Worm (Caenorhabditis elegans): ENCODE results near the gene F28F5.6.

The F28F5.6 gene

DNA sequence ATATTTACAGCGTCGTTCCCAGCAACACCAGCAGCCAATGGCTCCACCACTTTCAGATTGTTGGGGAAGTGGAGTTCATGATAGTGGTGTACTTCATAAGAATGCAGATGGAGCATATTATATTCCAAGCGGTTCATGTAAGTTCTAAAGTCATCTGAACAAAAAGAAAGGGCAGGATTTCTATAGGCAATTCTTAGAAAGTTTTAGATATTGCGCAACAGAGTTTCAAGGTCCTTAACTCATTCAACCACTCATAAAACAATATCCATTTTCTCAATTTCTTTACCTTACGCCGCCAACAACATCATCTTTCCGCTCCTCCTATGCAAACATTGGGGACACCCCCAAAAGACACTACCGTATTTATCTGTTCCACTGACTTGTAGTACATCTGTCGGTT, 12.1 kb upstream of the F28F5.6 start:
- no peak for TF ChIP-seq pha-4 (tag; optimal IDR thresholded peaks at IDR 0.05)
- no peak for TF ChIP-seq ZK546.5 (tag; optimal IDR thresholded peaks at IDR 0.05)
- TF ChIP-seq unc-62 (GFP tag; optimal IDR thresholded peaks at IDR 0.05), result no peak
- TF ChIP-seq nhr-237 (tag; optimal IDR thresholded peaks at IDR 0.05), result no peak
- TF ChIP-seq egl-5 (tag; optimal IDR thresholded peaks at IDR 0.05), result no peak
- TF ChIP-seq ceh-82 (tag; optimal IDR thresholded peaks at IDR 0.05), result no peak
- no peak for TF ChIP-seq nhr-23 (tag; optimal IDR thresholded peaks at IDR 0.05)
- no peak for TF ChIP-seq ztf-11 (tag; optimal IDR thresholded peaks at IDR 0.05)
- no peak for TF ChIP-seq nhr-12 (tag; optimal IDR thresholded peaks at IDR 0.05)
- no peak for TF ChIP-seq nfya-1 (tag; optimal IDR thresholded peaks at IDR 0.05; ENCODE audit: insufficient read depth)
- no peak for TF ChIP-seq eor-1 (tag; optimal IDR thresholded peaks at IDR 0.05)
- TF ChIP-seq nhr-28 (tag; optimal IDR thresholded peaks at IDR 0.05), result no peak
- TF ChIP-seq nhr-25 (tag; optimal IDR thresholded peaks at IDR 0.05), result no peak
- TF ChIP-seq elt-1 (tag; optimal IDR thresholded peaks at IDR 0.05), result no peak
- no peak for TF ChIP-seq zag-1 (tag; optimal IDR thresholded peaks at IDR 0.05)
- TF ChIP-seq egl-27 (tag; optimal IDR thresholded peaks at IDR 0.05), result no peak
- no peak for TF ChIP-seq sea-2 (GFP tag; optimal IDR thresholded peaks at IDR 0.05)

DNA sequence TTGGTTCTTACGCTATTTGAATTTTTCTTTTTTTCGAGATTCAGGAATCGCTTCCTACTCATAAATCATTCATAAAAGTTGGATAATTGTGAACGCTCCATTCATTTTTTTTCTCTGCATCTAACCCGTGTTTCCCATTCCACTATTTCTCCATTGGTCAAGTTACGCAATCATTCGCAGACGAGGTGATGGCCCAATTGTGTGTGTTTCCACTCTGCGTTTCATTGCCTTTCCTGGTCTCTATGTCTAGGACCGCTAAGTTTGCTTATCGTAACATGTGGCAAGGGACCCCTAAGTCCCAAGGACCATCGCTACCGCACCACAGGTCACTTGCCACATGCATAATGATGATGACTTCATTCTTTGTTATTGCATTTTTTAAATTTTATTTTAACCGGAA, 7.0 kb upstream of the F28F5.6 start:
- TF ChIP-seq pha-4 (tag; optimal IDR thresholded peaks at IDR 0.05) (no peak), skn-1 (tag; optimal IDR thresholded peaks at IDR 0.05) (no peak), aly-2 (tag; optimal IDR thresholded peaks at IDR 0.05) (no peak), nhr-77 (tag; optimal IDR thresholded peaks at IDR 0.05) (no peak), R02D3.7 (tag; optimal IDR thresholded peaks at IDR 0.05) (no peak), ztf-11 (tag; optimal IDR thresholded peaks at IDR 0.05) (no peak), nhr-12 (tag; optimal IDR thresholded peaks at IDR 0.05) (no peak), unc-62 (GFP tag; optimal IDR thresholded peaks at IDR 0.05) (no peak), fos-1 (tag; optimal IDR thresholded peaks at IDR 0.05) (no peak), mml-1 (tag; optimal IDR thresholded peaks at IDR 0.05) (no peak), lsy-12 (tag; optimal IDR thresholded peaks at IDR 0.05) (no peak), ama-1 (optimal IDR thresholded peaks at IDR 0.05) (no peak), hmg-11 (tag; optimal IDR thresholded peaks at IDR 0.05) (no peak)

DNA sequence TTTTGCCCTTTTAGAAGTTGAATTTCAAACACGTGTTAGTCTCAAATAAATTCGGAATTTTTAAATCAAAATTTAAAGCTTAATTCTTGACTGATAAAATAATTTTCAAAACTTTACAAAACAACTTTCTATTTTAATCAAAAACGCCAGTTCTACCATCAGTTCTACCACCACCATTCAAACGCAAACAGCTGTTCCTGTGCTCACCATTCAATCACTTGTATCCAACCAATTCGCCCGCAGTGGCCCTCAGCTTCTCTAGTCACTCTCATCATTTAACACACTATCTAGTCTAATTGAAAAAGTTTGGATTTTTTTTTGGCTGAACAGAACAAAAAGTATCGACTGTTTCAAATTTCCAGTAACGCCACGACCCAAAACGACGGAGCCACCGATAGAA, 3.6 kb upstream of the F28F5.6 start:
- no peak for TF ChIP-seq fkh-10 (GFP tag; optimal IDR thresholded peaks at IDR 0.05)
- no peak for TF ChIP-seq ztf-11 (tag; optimal IDR thresholded peaks at IDR 0.05)
- no peak for TF ChIP-seq nfya-1 (tag; optimal IDR thresholded peaks at IDR 0.05; ENCODE audit: insufficient read depth)
- TF ChIP-seq nhr-43 (tag; optimal IDR thresholded peaks at IDR 0.05; ENCODE audit: poor library complexity, severe bottlenecking), result no peak
- no peak for TF ChIP-seq nhr-11 (tag; optimal IDR thresholded peaks at IDR 0.05)
- TF ChIP-seq hmg-11 (tag; optimal IDR thresholded peaks at IDR 0.05), result no peak
- no peak for TF ChIP-seq eor-1 (tag; optimal IDR thresholded peaks at IDR 0.05)
- no peak for TF ChIP-seq daf-12 (tag; optimal IDR thresholded peaks at IDR 0.05)
- no peak for TF ChIP-seq lsy-12 (tag; optimal IDR thresholded peaks at IDR 0.05)
- no peak for TF ChIP-seq snpc-4 (tag; optimal IDR thresholded peaks at IDR 0.05)
- no peak for TF ChIP-seq egl-5 (tag; optimal IDR thresholded peaks at IDR 0.05)
- TF ChIP-seq fkh-2 (tag; optimal IDR thresholded peaks at IDR 0.05), result no peak
- no peak for TF ChIP-seq skn-1 (tag; optimal IDR thresholded peaks at IDR 0.05)
- no peak for TF ChIP-seq elt-3 (tag; optimal IDR thresholded peaks at IDR 0.05)

DNA sequence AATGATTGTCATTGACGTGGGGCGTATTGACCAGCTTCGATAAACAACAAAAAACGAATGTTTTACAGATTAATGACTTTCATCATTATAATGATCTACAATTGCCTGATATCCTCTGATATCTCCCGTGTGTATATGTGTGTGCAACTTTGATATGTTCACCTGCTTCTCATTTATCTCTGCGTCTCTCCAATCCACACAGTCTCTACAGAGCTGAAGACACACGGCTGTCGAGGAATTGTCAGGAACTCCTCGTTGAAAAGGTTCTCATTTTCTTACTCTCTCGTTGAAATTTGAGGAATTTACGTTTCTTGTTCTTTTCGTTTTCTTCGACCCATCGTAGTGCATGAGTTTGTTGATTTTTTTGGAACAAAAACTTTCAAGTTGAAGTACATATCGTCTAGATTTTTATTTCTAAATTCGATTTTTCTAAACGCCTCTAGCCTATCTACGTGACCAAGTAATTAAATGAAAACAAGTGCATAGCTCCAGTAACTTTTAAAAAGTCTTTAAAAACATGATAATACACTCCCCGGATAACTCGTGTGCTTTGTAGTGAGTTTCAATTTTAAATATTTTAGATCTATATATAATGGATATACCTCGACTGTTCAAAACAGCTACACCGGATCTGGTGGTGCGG, 1.3 kb upstream of the F28F5.6 start, which contains the start of gene ten-1:
Gene ten-1, plus strand, starts transcription at position 593 of the 643 bp plus-strand sequence.
- TF ChIP-seq sea-2 (GFP tag; optimal IDR thresholded peaks at IDR 0.05) (no peak), R02D3.7 (tag; optimal IDR thresholded peaks at IDR 0.05) (no peak), ceh-9 (tag; optimal IDR thresholded peaks at IDR 0.05) (no peak), zag-1 (tag; optimal IDR thresholded peaks at IDR 0.05) (no peak), eor-1 (tag; optimal IDR thresholded peaks at IDR 0.05) (no peak), nhr-76 (tag; optimal IDR thresholded peaks at IDR 0.05) (no peak), aly-2 (tag; optimal IDR thresholded peaks at IDR 0.05) (no peak), elt-1 (tag; optimal IDR thresholded peaks at IDR 0.05) (no peak), nhr-43 (tag; optimal IDR thresholded peaks at IDR 0.05; ENCODE audit: poor library complexity, severe bottlenecking) (no peak), egl-5 (tag; optimal IDR thresholded peaks at IDR 0.05) (no peak), pha-4 (tag; optimal IDR thresholded peaks at IDR 0.05) (no peak), ceh-16 (tag; optimal IDR thresholded peaks at IDR 0.05) (no peak), nhr-67 (tag; optimal IDR thresholded peaks at IDR 0.05) (no peak), nhr-28 (tag; optimal IDR thresholded peaks at IDR 0.05) (no peak), nhr-77 (tag; optimal IDR thresholded peaks at IDR 0.05) (no peak), tbx-2 (tag; optimal IDR thresholded peaks at IDR 0.05) (no peak), ama-1 (optimal IDR thresholded peaks at IDR 0.05) (no peak)

All from whole organism, L3 larva.